2 fruit fly cellular contexts compared by ENCODE assay signal in the genomic region with DNA sequence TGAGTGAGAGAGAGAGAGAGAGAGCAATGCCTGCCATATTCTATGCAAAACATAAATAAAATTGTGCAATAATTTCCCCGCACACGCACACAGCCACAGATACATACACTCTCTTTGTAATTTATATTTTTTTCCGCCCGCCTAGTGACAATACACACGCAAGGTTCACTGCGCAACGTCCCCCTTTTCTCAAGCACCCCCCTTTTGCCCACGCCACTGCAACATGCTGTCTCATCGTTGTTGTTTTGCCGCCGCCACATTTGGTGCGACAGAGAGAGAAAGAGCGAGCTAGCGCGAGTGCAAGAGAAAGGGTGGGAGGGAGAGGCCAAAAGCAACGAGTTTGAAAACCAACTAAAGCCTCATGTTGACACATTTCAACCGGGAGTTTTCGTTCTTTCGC.
TF ChIP-seq lines count a peak whose summit lies in the region.

No protein-coding gene starts in this region.

TF ChIP-seq in whole organism, embryonic, 481 proteins besides CTCF, POLR2A, EP300 and RAD21 (continued from another document and continues in another):
- peak; percentile 28 for TF ChIP-seq CG2202 (tag; optimal IDR thresholded peaks at IDR 0.05; lab: Kevin White, UChicago)
- peak; percentile 44; the same call in 1 of the 2 replicates for TF ChIP-seq klu (GFP tag; IDR thresholded peaks at IDR 0.05; lab: Robert Waterston, UW)
- peak; percentile 63 for TF ChIP-seq tin (GFP tag; optimal IDR thresholded peaks at IDR 0.05; lab: Kevin White, UChicago)
- peak; percentile 3 for TF ChIP-seq mirr (GFP tag; optimal IDR thresholded peaks at IDR 0.05; lab: Kevin White, UChicago)
- TF ChIP-seq CG30403 (GFP tag; optimal IDR thresholded peaks at IDR 0.05; lab: Kevin White, UChicago) = peak; percentile 75
- TF ChIP-seq jumu (GFP tag; optimal IDR thresholded peaks at IDR 0.05; lab: Kevin White, UChicago) = peak; percentile 33
- no peak for TF ChIP-seq sima (GFP tag; optimal IDR thresholded peaks at IDR 0.05; lab: Kevin White, UChicago)
- TF ChIP-seq sens-2 (GFP tag; IDR thresholded peaks at IDR 0.05; lab: Robert Waterston, UW) = peak; percentile 39; the same call in 1 of the 2 replicates
- TF ChIP-seq maf-S (GFP tag; optimal IDR thresholded peaks at IDR 0.05; lab: Kevin White, UChicago) = peak; percentile 64
- peak; percentile 13 for TF ChIP-seq bigmax (GFP tag; optimal IDR thresholded peaks at IDR 0.05; lab: Kevin White, UChicago)
- peak; percentile 85 for TF ChIP-seq rib (GFP tag; IDR thresholded peaks at IDR 0.05; lab: Robert Waterston, UW)
- peak; percentile 45 for TF ChIP-seq CG12391 (tag; optimal IDR thresholded peaks at IDR 0.05; lab: Kevin White, UChicago)
- peak; percentile 55 for TF ChIP-seq CG8089 (GFP tag; optimal IDR thresholded peaks at IDR 0.05; lab: Kevin White, UChicago)
- TF ChIP-seq CG12299 (tag; optimal IDR thresholded peaks at IDR 0.05; lab: Kevin White, UChicago) = peak; percentile 57
- TF ChIP-seq CG12769 (tag; optimal IDR thresholded peaks at IDR 0.05; lab: Kevin White, UChicago) = no peak
- no peak for TF ChIP-seq sd (tag; optimal IDR thresholded peaks at IDR 0.05; lab: Kevin White, UChicago)
- TF ChIP-seq Hr78 (GFP tag; optimal IDR thresholded peaks at IDR 0.05; lab: Kevin White, UChicago) = peak in 1 of 2 experiments; percentile 11
- TF ChIP-seq CG32772 (GFP tag; IDR thresholded peaks at IDR 0.05; lab: Robert Waterston, UW) = peak; percentile 72
- TF ChIP-seq caup (GFP tag; optimal IDR thresholded peaks at IDR 0.05; lab: Kevin White, UChicago; ENCODE audit: severe bottlenecking) = peak; percentile 53
- TF ChIP-seq Dbx (GFP tag; IDR thresholded peaks at IDR 0.05; lab: Robert Waterston, UW) = peak; percentile 53; the same call in 1 of the 3 replicates
- TF ChIP-seq CG8924 (tag; optimal IDR thresholded peaks at IDR 0.05; lab: Kevin White, UChicago) = peak; percentile 65
- TF ChIP-seq Usf (GFP tag; optimal IDR thresholded peaks at IDR 0.05; lab: Kevin White, UChicago) = no peak
- peak; percentile 29 for TF ChIP-seq schlank (tag; optimal IDR thresholded peaks at IDR 0.05; lab: Kevin White, UChicago)
- TF ChIP-seq CG7987 (GFP tag; optimal IDR thresholded peaks at IDR 0.05; lab: Kevin White, UChicago) = peak; percentile 64
- peak; percentile 50 for TF ChIP-seq Mes4 (GFP tag; optimal IDR thresholded peaks at IDR 0.05; lab: Kevin White, UChicago)
- peak; percentile 51 to 79 for TF ChIP-seq Pdp1 (GFP tag; optimal IDR thresholded peaks at IDR 0.05; lab: Kevin White, UChicago)
- TF ChIP-seq bab2 (GFP tag; optimal IDR thresholded peaks at IDR 0.05; lab: Kevin White, UChicago) = peak; percentile 68
- peak; percentile 82 for TF ChIP-seq ci (GFP tag; IDR thresholded peaks at IDR 0.05; lab: Robert Waterston, UW)
- 0 out of 3 replicates have a peak, but pooled peaks have one; percentile 29 for TF ChIP-seq CG7357 (GFP tag; IDR thresholded peaks at IDR 0.05; lab: Robert Waterston, UW)
- no peak for TF ChIP-seq hb (GFP tag; IDR thresholded peaks at IDR 0.05; lab: Robert Waterston, UW; ENCODE audit: partially characterized antibody)
- TF ChIP-seq CG7786 (GFP tag; optimal IDR thresholded peaks at IDR 0.05; lab: Kevin White, UChicago) = peak; percentile 65
- TF ChIP-seq ap (GFP tag; IDR thresholded peaks at IDR 0.05; lab: Robert Waterston, UW) = peak; percentile 62
- TF ChIP-seq nau (GFP tag; optimal IDR thresholded peaks at IDR 0.05; lab: Kevin White, UChicago) = no peak
- peak; percentile 56 for TF ChIP-seq p53 (GFP tag; optimal IDR thresholded peaks at IDR 0.05; lab: Kevin White, UChicago)
- 0 out of 2 replicates have a peak, but pooled peaks have one; percentile 15 for TF ChIP-seq al (GFP tag; IDR thresholded peaks at IDR 0.05; lab: Robert Waterston, UW)
- TF ChIP-seq pum (GFP tag; optimal IDR thresholded peaks at IDR 0.05; lab: Kevin White, UChicago) = peak; percentile 40
- peak; percentile 66 for TF ChIP-seq CG1233 (GFP tag; optimal IDR thresholded peaks at IDR 0.05; lab: Kevin White, UChicago)
- no peak for TF ChIP-seq nerfin-2 (GFP tag; IDR thresholded peaks at IDR 0.05; lab: Robert Waterston, UW; ENCODE audit: partially characterized antibody)
- TF ChIP-seq CG15011 (GFP tag; optimal IDR thresholded peaks at IDR 0.05; lab: Kevin White, UChicago) = no peak
- TF ChIP-seq HLHmδ (GFP tag; optimal IDR thresholded peaks at IDR 0.05; lab: Kevin White, UChicago) = peak; percentile 26
- TF ChIP-seq Jarid2 (GFP tag; optimal IDR thresholded peaks at IDR 0.05; lab: Kevin White, UChicago) = peak; percentile 24
- TF ChIP-seq CG31224 (GFP tag; IDR thresholded peaks at IDR 0.05; lab: Robert Waterston, UW) = peak; percentile 51
- peak; percentile 61 for TF ChIP-seq ems (GFP tag; optimal IDR thresholded peaks at IDR 0.05; lab: Kevin White, UChicago)
- peak; percentile 54; the same call in 2 of the 3 replicates for TF ChIP-seq B-H1 (GFP tag; IDR thresholded peaks at IDR 0.05; lab: Robert Waterston, UW)
- TF ChIP-seq D19B (GFP tag; optimal IDR thresholded peaks at IDR 0.05; lab: Kevin White, UChicago) = no peak
- peak; percentile 88 for TF ChIP-seq ewg (GFP tag; optimal IDR thresholded peaks at IDR 0.05; lab: Kevin White, UChicago)
- peak; percentile 57 for TF ChIP-seq CG2678 (tag; optimal IDR thresholded peaks at IDR 0.05; lab: Kevin White, UChicago)
- TF ChIP-seq CG31388 (GFP tag; optimal IDR thresholded peaks at IDR 0.05; lab: Kevin White, UChicago) = no peak
- peak; percentile 18 for TF ChIP-seq pzg (GFP tag; optimal IDR thresholded peaks at IDR 0.05; lab: Kevin White, UChicago)
- peak; percentile 46 for TF ChIP-seq CG6765 (GFP tag; optimal IDR thresholded peaks at IDR 0.05; lab: Kevin White, UChicago)
- TF ChIP-seq CG14710 (tag; optimal IDR thresholded peaks at IDR 0.05; lab: Kevin White, UChicago) = no peak
- peak; percentile 35; the same call in 1 of the 2 replicates for TF ChIP-seq MBD-R2 (GFP tag; IDR thresholded peaks at IDR 0.05; lab: Robert Waterston, UW)
- peak; percentile 19 for TF ChIP-seq CG7556 (GFP tag; optimal IDR thresholded peaks at IDR 0.05; lab: Kevin White, UChicago)
- no peak for TF ChIP-seq Scr (GFP tag; IDR thresholded peaks at IDR 0.05; lab: Robert Waterston, UW; ENCODE audit: partially characterized antibody)
- TF ChIP-seq CG32767 (GFP tag; IDR thresholded peaks at IDR 0.05; lab: Robert Waterston, UW) = 0 out of 2 replicates have a peak, but pooled peaks have one; percentile 45
- no peak for TF ChIP-seq inv (GFP tag; IDR thresholded peaks at IDR 0.05; lab: Robert Waterston, UW; ENCODE audit: partially characterized antibody)
- TF ChIP-seq z (GFP tag; IDR thresholded peaks at IDR 0.05; lab: Robert Waterston, UW) = no peak
- peak; percentile 62 for TF ChIP-seq Ets65A (GFP tag; lab: Kevin White, UChicago)
- peak; percentile 80 for TF ChIP-seq kay (GFP tag; optimal IDR thresholded peaks at IDR 0.05; lab: Kevin White, UChicago)
- 0 out of 3 replicates have a peak, but pooled peaks have one; percentile 11 for TF ChIP-seq CG6791 (GFP tag; IDR thresholded peaks at IDR 0.05; lab: Robert Waterston, UW; ENCODE audit: partially characterized antibody)

TF ChIP-seq in whole organism, prepupa, 60 proteins besides CTCF, POLR2A, EP300 and RAD21 (continued from another document):
- no peak for TF ChIP-seq fd85E (GFP tag; optimal IDR thresholded peaks at IDR 0.05; lab: Kevin White, UChicago)
- TF ChIP-seq vri (GFP tag; optimal IDR thresholded peaks at IDR 0.05; lab: Kevin White, UChicago) = peak; percentile 86
- TF ChIP-seq dsx (GFP tag; optimal IDR thresholded peaks at IDR 0.05; lab: Kevin White, UChicago; ENCODE audit: poor library complexity, severe bottlenecking) = peak; percentile 48
- TF ChIP-seq fd59A (GFP tag; optimal IDR thresholded peaks at IDR 0.05; lab: Kevin White, UChicago) = peak; percentile 33
- TF ChIP-seq CG8319 (GFP tag; optimal IDR thresholded peaks at IDR 0.05; lab: Kevin White, UChicago) = peak; percentile 63
- TF ChIP-seq CG8632 (GFP tag; optimal IDR thresholded peaks at IDR 0.05; lab: Kevin White, UChicago) = peak; percentile 62
- TF ChIP-seq CG11902 (GFP tag; optimal IDR thresholded peaks at IDR 0.05; lab: Kevin White, UChicago) = peak; percentile 65
- TF ChIP-seq Blimp-1 (GFP tag; optimal IDR thresholded peaks at IDR 0.05; lab: Kevin White, UChicago) = peak; percentile 57
- TF ChIP-seq Hr38 (GFP tag; optimal IDR thresholded peaks at IDR 0.05; lab: Kevin White, UChicago) = no peak
- peak; percentile 80 for TF ChIP-seq net (GFP tag; optimal IDR thresholded peaks at IDR 0.05; lab: Kevin White, UChicago)
- peak; percentile 71 for TF ChIP-seq Sox102F (GFP tag; optimal IDR thresholded peaks at IDR 0.05; lab: Kevin White, UChicago)
